Worm (Caenorhabditis elegans): ENCODE results near the gene sre-38.

ce11 chrII:12414805-12415204 lies 42.6 kb upstream of the sre-38 start, which contains the start of gene Y57A10C.11:
- TF ChIP-seq ceh-82 (tag; optimal IDR thresholded peaks at IDR 0.05) (no peak), nhr-77 (tag; optimal IDR thresholded peaks at IDR 0.05) (no peak), nfya-1 (tag; optimal IDR thresholded peaks at IDR 0.05; ENCODE audit: insufficient read depth) (no peak), ama-1 (optimal IDR thresholded peaks at IDR 0.05) (no peak), unc-62 (GFP tag; optimal IDR thresholded peaks at IDR 0.05) (no peak), aly-2 (tag; optimal IDR thresholded peaks at IDR 0.05) (no peak), lin-15B (tag; optimal IDR thresholded peaks at IDR 0.05) (no peak), elt-2 (tag; optimal IDR thresholded peaks at IDR 0.05) (no peak)

Data from whole organism, L3 larva.